Worm (Caenorhabditis elegans) whole organism, L2 larva: ENCODE results near the gene Y49E10.16.

ENCODE experiments used
- C34F6.9 ChIP-seq: fragments of 150-350 bp; optimal IDR thresholded peaks from 2 replicates; lab custom pipeline; 2014; ENCODE audit warnings: missing biosample characterization, missing genetic modification characterization
- F13H6.1 ChIP-seq: sonication (generic microtip); optimal IDR thresholded peaks from 2 replicates; lab custom pipeline; 2016; ENCODE audit warnings: missing genetic modification characterization, missing compliant biosample characterization
- Y55F3AM.14 ChIP-seq: fragments of 200-800 bp; sonication (Bioruptor generic); optimal IDR thresholded peaks from 2 replicates; lab custom pipeline; 2018; ENCODE audit warnings: mild to moderate bottlenecking, missing genetic modification characterization, missing compliant biosample characterization
- aly-2 ChIP-seq: fragments of 150-350 bp; optimal IDR thresholded peaks from 2 replicates; lab custom pipeline; 2014; ENCODE audit warnings: missing biosample characterization, missing genetic modification characterization
- ama-1 ChIP-seq: fragments of 150-350 bp; optimal IDR thresholded peaks from 2 replicates; lab custom pipeline; 2018; ENCODE audit warnings: inconsistent platforms
- ceh-16 ChIP-seq: fragments of 150-350 bp; optimal IDR thresholded peaks from 2 replicates; lab custom pipeline; 2014; ENCODE audit warnings: missing biosample characterization, missing genetic modification characterization
- crh-2 ChIP-seq: sonication (generic microtip); optimal IDR thresholded peaks from 2 replicates; lab custom pipeline; 2017; ENCODE audit warnings: missing biosample characterization, missing genetic modification characterization
- dmd-4 ChIP-seq: sonication (generic microtip); optimal IDR thresholded peaks from 2 replicates; lab custom pipeline; 2017; ENCODE audit warnings: missing biosample characterization, missing genetic modification characterization
- elt-1 ChIP-seq: fragments of 150-350 bp; optimal IDR thresholded peaks from 2 replicates; lab custom pipeline; 2014; ENCODE audit warnings: missing biosample characterization, missing genetic modification characterization
- elt-3 ChIP-seq: sonication (generic microtip); optimal IDR thresholded peaks from 2 replicates; lab custom pipeline; 2017; ENCODE audit warnings: missing biosample characterization, missing genetic modification characterization
- fos-1 ChIP-seq: fragments of 150-350 bp; optimal IDR thresholded peaks from 2 replicates; lab custom pipeline; 2014; ENCODE audit warnings: missing biosample characterization, missing genetic modification characterization
- gmeb-1 ChIP-seq: fragments of 150-350 bp; optimal IDR thresholded peaks from 2 replicates; lab custom pipeline; 2014; ENCODE audit warnings: missing biosample characterization, missing genetic modification characterization
- lin-11 ChIP-seq: fragments of 150-350 bp; sonication (generic microtip); optimal IDR thresholded peaks from 2 replicates; lab custom pipeline; 2014; ENCODE audit warnings: missing biosample characterization, missing genetic modification characterization, inconsistent platforms, mixed read lengths
- lin-13 ChIP-seq: fragments of 150-350 bp; optimal IDR thresholded peaks from 2 replicates; lab custom pipeline; 2014; ENCODE audit warnings: missing biosample characterization, missing genetic modification reagents, missing genetic modification characterization
- lin-39 ChIP-seq: fragments of 150-350 bp; optimal IDR thresholded peaks from 2 replicates; lab custom pipeline; 2014; ENCODE audit warnings: missing biosample characterization, missing genetic modification reagents, missing genetic modification characterization
- lsy-2 ChIP-seq, 2 experiments: fragments of 150-350 bp in 1 of 2; sonication (generic microtip) in 1 of 2; optimal IDR thresholded peaks; 2 replicates each; lab custom pipeline; 2014 to 2017; ENCODE audit warnings: missing biosample characterization in 2 of 2, missing genetic modification characterization in 2 of 2
- mab-5 ChIP-seq: fragments of 150-350 bp; optimal IDR thresholded peaks from 2 replicates; lab custom pipeline; 2014; ENCODE audit warnings: missing biosample characterization, missing genetic modification characterization
- mdl-1 ChIP-seq, 2 experiments: fragments of 150-350 bp in 1 of 2; sonication (generic microtip) in 1 of 2; optimal IDR thresholded peaks; 2 replicates each; lab custom pipeline; 2017; ENCODE audit warnings: missing biosample characterization in 2 of 2, missing genetic modification characterization in 2 of 2
- nhr-10 ChIP-seq: sonication (generic microtip); optimal IDR thresholded peaks from 2 replicates; lab custom pipeline; 2017; ENCODE audit warnings: missing biosample characterization, missing genetic modification characterization
- nhr-11 ChIP-seq: fragments of 150-350 bp; optimal IDR thresholded peaks from 2 replicates; lab custom pipeline; 2014; ENCODE audit warnings: missing biosample characterization, missing genetic modification characterization
- nhr-12 ChIP-seq: fragments of 150-350 bp; optimal IDR thresholded peaks from 2 replicates; lab custom pipeline; 2014; ENCODE audit warnings: missing biosample characterization, missing genetic modification characterization
- nhr-129 ChIP-seq: fragments of 150-350 bp; optimal IDR thresholded peaks from 2 replicates; lab custom pipeline; 2014; ENCODE audit warnings: missing biosample characterization, missing genetic modification characterization
- nhr-23 ChIP-seq: fragments of 150-350 bp; optimal IDR thresholded peaks from 2 replicates; lab custom pipeline; 2014; ENCODE audit warnings: missing biosample characterization, missing genetic modification reagents, missing genetic modification characterization
- nhr-237 ChIP-seq: fragments of 150-350 bp; optimal IDR thresholded peaks from 2 replicates; lab custom pipeline; 2014; ENCODE audit warnings: missing biosample characterization, missing genetic modification characterization
- nhr-25 ChIP-seq: fragments of 150-350 bp; sonication (generic microtip); optimal IDR thresholded peaks from 3 replicates; lab custom pipeline; 2014; ENCODE audit warnings: missing biosample characterization, missing genetic modification characterization
- nhr-6 ChIP-seq: fragments of 150-350 bp; optimal IDR thresholded peaks from 2 replicates; lab custom pipeline; 2014; ENCODE audit warnings: missing biosample characterization, missing genetic modification characterization
- peb-1 ChIP-seq: fragments of 150-350 bp; optimal IDR thresholded peaks from 2 replicates; lab custom pipeline; 2014; ENCODE audit warnings: missing biosample characterization, missing genetic modification characterization
- sem-4 ChIP-seq: fragments of 150-350 bp; optimal IDR thresholded peaks from 2 replicates; lab custom pipeline; 2014; ENCODE audit warnings: missing biosample characterization, missing genetic modification reagents, missing genetic modification characterization
- skn-1 ChIP-seq: sonication (generic microtip); optimal IDR thresholded peaks from 2 replicates; lab custom pipeline; 2017; ENCODE audit warnings: missing biosample characterization, missing genetic modification characterization
- sma-3 ChIP-seq: sonication (generic microtip); optimal IDR thresholded peaks from 2 replicates; lab custom pipeline; 2016; ENCODE audit warnings: missing genetic modification reagents, missing genetic modification characterization, missing compliant biosample characterization
- sma-9 ChIP-seq, 2 experiments: fragments of 150-350 bp in 1 of 2; sonication (generic microtip) in 1 of 2; optimal IDR thresholded peaks; 2 replicates each; lab custom pipeline; 2014 to 2016; ENCODE audit warnings: missing genetic modification characterization in 2 of 2, mild to moderate bottlenecking in 1 of 2, missing biosample characterization in 1 of 2, missing compliant biosample characterization in 1 of 2, missing genetic modification reagents in 1 of 2, moderate library complexity in 1 of 2
- snpc-4 ChIP-seq: fragments of 150-350 bp; optimal IDR thresholded peaks from 2 replicates; lab custom pipeline; 2014; ENCODE audit warnings: missing biosample characterization, missing genetic modification characterization
- unc-39 ChIP-seq: fragments of 150-350 bp; optimal IDR thresholded peaks from 2 replicates; lab custom pipeline; 2014; ENCODE audit warnings: missing biosample characterization, missing genetic modification characterization
- unc-55 ChIP-seq: fragments of 150-350 bp; sonication (generic microtip); optimal IDR thresholded peaks from 3 replicates; lab custom pipeline; 2014; ENCODE audit warnings: missing biosample characterization, missing genetic modification reagents, missing genetic modification characterization
- unc-62 ChIP-seq: fragments of 150-350 bp; optimal IDR thresholded peaks from 2 replicates; lab custom pipeline; 2014; ENCODE audit warnings: missing biosample characterization, missing genetic modification reagents, missing genetic modification characterization
- ztf-1 ChIP-seq: fragments of 200-800 bp; sonication (Bioruptor generic); conservative IDR thresholded peaks from 2 replicates; pipeline ENCODE4 v1.3.6; 2022; ENCODE audit warnings: missing genetic modification characterization, missing compliant biosample characterization
- ztf-11 ChIP-seq: sonication (generic microtip); optimal IDR thresholded peaks from 2 replicates; lab custom pipeline; 2017; ENCODE audit warnings: missing biosample characterization, missing genetic modification characterization
- ztf-4 ChIP-seq: fragments of 150-350 bp; optimal IDR thresholded peaks from 2 replicates; lab custom pipeline; 2014; ENCODE audit warnings: missing biosample characterization, missing genetic modification characterization

The Y49E10.16 gene

ce11 chrIII:12453785-12454184 is 23.5 kb downstream of the Y49E10.16 start:
- TF ChIP-seq nhr-12 (tag; lab: Kevin White, UChicago) (no peak), fos-1 (tag; lab: Kevin White, UChicago) (peak; percentile 65)

- TF ChIP-seq crh-2 (tag; lab: Kevin White, UChicago) (no peak), nhr-25 (tag; lab: Kevin White, UChicago) (no peak), nhr-6 (tag; lab: Kevin White, UChicago) (no peak), dmd-4 (tag; lab: Kevin White, UChicago) (no peak), snpc-4 (no peak), F13H6.1 (tag; lab: Kevin White, UChicago) (no peak), elt-3 (tag; lab: Kevin White, UChicago) (no peak), peb-1 (tag; lab: Kevin White, UChicago) (no peak), Y55F3AM.14 (GFP tag; lab: Kevin White, UChicago) (no peak), C34F6.9 (tag; lab: Kevin White, UChicago) (no peak), sma-3 (GFP tag; lab: Kevin White, UChicago) (no peak), gmeb-1 (tag; lab: Kevin White, UChicago) (peak; percentile 25), ztf-4 (tag; lab: Kevin White, UChicago) (peak; percentile 81)
Observed at ce11 chrIII:12455651-12456420, 25.5 kb downstream of the Y49E10.16 start.

- TF ChIP-seq ceh-16 (tag; lab: Kevin White, UChicago): no peak
- no peak for TF ChIP-seq lin-39 (tag; lab: Kevin White, UChicago)
- peak; percentile 35 for TF ChIP-seq sem-4 (tag; lab: Kevin White, UChicago)
- TF ChIP-seq ztf-1 (GFP tag; lab: Robert Waterston, UW): no peak
- TF ChIP-seq snpc-4: no peak
- no peak for TF ChIP-seq unc-62 (GFP tag; lab: Kevin White, UChicago)
- TF ChIP-seq unc-55 (GFP tag; lab: Kevin White, UChicago): peak; percentile 28
- no peak for TF ChIP-seq lin-13 (GFP tag; lab: Kevin White, UChicago)
- no peak for TF ChIP-seq mdl-1 (tag; optimal IDR thresholded peaks at IDR 0.05; lab: Kevin White, UChicago)
- TF ChIP-seq ama-1 (lab: Kevin White, UChicago): no peak
- no peak for TF ChIP-seq nhr-6 (tag; lab: Kevin White, UChicago)
- TF ChIP-seq mab-5 (tag; lab: Kevin White, UChicago): no peak
- no peak for TF ChIP-seq nhr-10 (tag; lab: Kevin White, UChicago)
- TF ChIP-seq C34F6.9 (tag; lab: Kevin White, UChicago): peak; percentile 70
- TF ChIP-seq nhr-11 (tag; lab: Kevin White, UChicago): no peak
- TF ChIP-seq F13H6.1 (tag; lab: Kevin White, UChicago): no peak
- peak; percentile 59 for TF ChIP-seq fos-1 (tag; lab: Kevin White, UChicago)
- peak; percentile 35 for TF ChIP-seq skn-1 (tag; lab: Kevin White, UChicago)
- peak; percentile 44 for TF ChIP-seq nhr-129 (tag; lab: Kevin White, UChicago)
- TF ChIP-seq nhr-237 (tag; lab: Kevin White, UChicago): no peak
- no peak for TF ChIP-seq elt-3 (tag; lab: Kevin White, UChicago)
- TF ChIP-seq peb-1 (tag; lab: Kevin White, UChicago): no peak
- no peak for TF ChIP-seq aly-2 (tag; lab: Kevin White, UChicago)
- no peak for TF ChIP-seq ztf-4 (tag; lab: Kevin White, UChicago)
- no peak for TF ChIP-seq nhr-23 (tag; lab: Kevin White, UChicago)
- TF ChIP-seq lin-11 (tag; lab: Kevin White, UChicago): no peak
- peak in 1 of 2 experiments; percentile 58 for TF ChIP-seq lsy-2 (tag; optimal IDR thresholded peaks at IDR 0.05; lab: Kevin White, UChicago)
- TF ChIP-seq unc-39 (tag; lab: Kevin White, UChicago): no peak
- TF ChIP-seq dmd-4 (tag; lab: Kevin White, UChicago): no peak
- TF ChIP-seq sma-9 (GFP tag; optimal IDR thresholded peaks at IDR 0.05; lab: Kevin White, UChicago): no peak
- no peak for TF ChIP-seq sma-9 (tag; optimal IDR thresholded peaks at IDR 0.05; lab: Kevin White, UChicago)
- TF ChIP-seq ztf-11 (tag; lab: Kevin White, UChicago): no peak
- TF ChIP-seq elt-1 (tag; lab: Kevin White, UChicago): no peak
- TF ChIP-seq gmeb-1 (tag; lab: Kevin White, UChicago): peak; percentile 14
- peak; percentile 52 for TF ChIP-seq crh-2 (tag; lab: Kevin White, UChicago)
Observed at ce11 chrIII:12456801-12457647, 26.7 kb downstream of the Y49E10.16 start, which contains the start of the genes scav-3 and Y49E10.21. Gene scav-3, minus strand, starts transcription at chrIII:12456850. Gene Y49E10.21, plus strand, starts transcription at chrIII:12457597.
